Worm (Caenorhabditis elegans) whole organism, young adult: ENCODE results near the gene gyf-1.

Experiments used
- C17E4.6 ChIP-seq: fragments of 200-800 bp; sonication (Bioruptor generic); IDR thresholded peaks from 2 replicates; pipeline ENCODE4 v1.3.6; 2022; ENCODE audit warnings: missing genetic modification reagents, missing genetic modification characterization, missing compliant biosample characterization
- D2030.7 ChIP-seq: fragments of 200-800 bp; sonication (Bioruptor generic); IDR thresholded peaks from 2 replicates; pipeline ENCODE4 v1.3.6; 2022; ENCODE audit warnings: missing genetic modification reagents, missing genetic modification characterization, missing compliant biosample characterization
- F33H1.4 ChIP-seq: fragments of 200-800 bp; sonication (Bioruptor generic); IDR thresholded peaks from 2 replicates; pipeline ENCODE4 v1.3.6; 2022; ENCODE audit warnings: missing genetic modification reagents, missing genetic modification characterization, missing compliant biosample characterization
- K12H6.12 ChIP-seq: fragments of 200-800 bp; sonication (Bioruptor generic); optimal IDR thresholded peaks from 2 replicates; lab custom pipeline; 2018; ENCODE audit warnings: mild to moderate bottlenecking, missing genetic modification characterization, missing compliant biosample characterization
- ZK185.1 ChIP-seq: sonication (generic microtip); optimal IDR thresholded peaks from 2 replicates; lab custom pipeline; 2016; ENCODE audit warnings: mild to moderate bottlenecking, missing genetic modification characterization, missing compliant biosample characterization; ENCODE audit not compliant: poor library complexity, severe bottlenecking
- akir-1 ChIP-seq: fragments of 200-800 bp; sonication (Bioruptor generic); optimal IDR thresholded peaks from 2 replicates; lab custom pipeline; 2018; ENCODE audit warnings: mild to moderate bottlenecking, missing genetic modification characterization, moderate library complexity, missing compliant biosample characterization
- ama-1 ChIP-seq, 3 experiments: fragments of 150-350 bp in 1 of 3; sonication (generic microtip) in 2 of 3; optimal IDR thresholded peaks; 2 replicates each; lab custom pipeline; 2014 to 2018; ENCODE audit warnings: missing biosample characterization in 2 of 3, missing genetic modification characterization in 2 of 3, missing genetic modification reagents in 2 of 3
- attf-3 ChIP-seq: fragments of 200-800 bp; sonication (Bioruptor generic); conservative IDR thresholded peaks from 2 replicates; pipeline ENCODE4 v1.3.6; 2022; ENCODE audit warnings: missing genetic modification reagents, missing genetic modification characterization, missing compliant biosample characterization
- attf-5 ChIP-seq: fragments of 200-800 bp; sonication (Bioruptor generic); optimal IDR thresholded peaks from 2 replicates; lab custom pipeline; 2018; ENCODE audit warnings: mild to moderate bottlenecking, missing genetic modification characterization, missing compliant biosample characterization
- bed-2 ChIP-seq: fragments of 200-800 bp; sonication (Bioruptor generic); IDR thresholded peaks from 2 replicates; pipeline ENCODE4 v1.3.6; 2022; ENCODE audit warnings: missing genetic modification reagents, missing genetic modification characterization, missing compliant biosample characterization
- cebp-1 ChIP-seq, 2 experiments: fragments of 200-800 bp in 1 of 2; sonication (Bioruptor generic) in 1 of 2; sonication (generic microtip) in 1 of 2; IDR thresholded peaks in 1 of 2; optimal IDR thresholded peaks in 1 of 2; 2 replicates each; pipeline versions ENCODE4 v1.3.6 to Lab custom; 2017 to 2022; ENCODE audit warnings: missing compliant biosample characterization in 2 of 2, missing genetic modification characterization in 2 of 2, mild to moderate bottlenecking in 1 of 2, missing genetic modification reagents in 1 of 2, moderate library complexity in 1 of 2
- ceh-100 ChIP-seq: fragments of 200-800 bp; sonication (Bioruptor generic); IDR thresholded peaks from 2 replicates; pipeline ENCODE4 v1.3.6; 2022; ENCODE audit warnings: missing genetic modification reagents, missing genetic modification characterization, missing compliant biosample characterization
- ceh-27 ChIP-seq: fragments of 200-800 bp; sonication (Bioruptor generic); optimal IDR thresholded peaks from 2 replicates; lab custom pipeline; 2018; ENCODE audit warnings: mild to moderate bottlenecking, missing genetic modification characterization, moderate library complexity, missing compliant biosample characterization
- die-1 ChIP-seq: sonication (generic microtip); optimal IDR thresholded peaks from 2 replicates; lab custom pipeline; 2016; ENCODE audit warnings: missing genotype, mild to moderate bottlenecking, missing genetic modification characterization, missing compliant biosample characterization
- dpl-1 ChIP-seq: fragments of 150-350 bp; optimal IDR thresholded peaks from 2 replicates; lab custom pipeline; 2014; ENCODE audit warnings: missing biosample characterization, missing genetic modification reagents, missing genetic modification characterization
- egl-44 ChIP-seq: fragments of 200-800 bp; sonication (Bioruptor generic); IDR thresholded peaks from 2 replicates; pipeline ENCODE4 v1.3.6; 2022; ENCODE audit warnings: missing genetic modification reagents, missing genetic modification characterization, missing compliant biosample characterization
- him-1 ChIP-seq: sonication (generic microtip); optimal IDR thresholded peaks from 2 replicates; lab custom pipeline; 2016; ENCODE audit warnings: missing genotype, missing genetic modification reagents, missing genetic modification characterization, missing compliant biosample characterization
- hrde-1 ChIP-seq: sonication (generic microtip); optimal IDR thresholded peaks from 2 replicates; lab custom pipeline; 2016; ENCODE audit warnings: missing genetic modification characterization, mild to moderate bottlenecking, missing compliant biosample characterization, moderate library complexity, missing genotype, missing genetic modification reagents, borderline replicate concordance
- hsf-1 ChIP-seq: fragments of 200-800 bp; sonication (Bioruptor generic); IDR thresholded peaks from 2 replicates; pipeline ENCODE4 v1.3.6; 2022; ENCODE audit warnings: missing genetic modification reagents, missing genetic modification characterization, missing compliant biosample characterization
- let-526 ChIP-seq: fragments of 200-800 bp; sonication (Bioruptor generic); IDR thresholded peaks from 2 replicates; pipeline ENCODE4 v1.3.6; 2022; ENCODE audit warnings: missing genetic modification reagents, missing genetic modification characterization, missing compliant biosample characterization
- lin-26 ChIP-seq: fragments of 200-800 bp; sonication (Bioruptor generic); IDR thresholded peaks from 2 replicates; pipeline ENCODE4 v1.3.6; 2022; ENCODE audit warnings: missing genetic modification reagents, missing genetic modification characterization, missing compliant biosample characterization
- lin-35 ChIP-seq, 3 experiments: fragments of 150-350 bp in 2 of 3; sonication (generic microtip) in 1 of 3; optimal IDR thresholded peaks; 2 replicates each; lab custom pipeline; 2014 to 2018; ENCODE audit warnings: missing biosample characterization in 3 of 3, missing genetic modification characterization in 3 of 3, missing genetic modification reagents in 3 of 3
- lin-40 ChIP-seq: sonication (generic microtip); optimal IDR thresholded peaks from 2 replicates; lab custom pipeline; 2016; ENCODE audit warnings: missing genetic modification characterization, mild to moderate bottlenecking, missing compliant biosample characterization, missing genotype, missing genetic modification reagents
- lin-54 ChIP-seq: fragments of 200-800 bp; sonication (Bioruptor generic); optimal IDR thresholded peaks from 2 replicates; lab custom pipeline; 2018; ENCODE audit warnings: mild to moderate bottlenecking, missing genetic modification characterization, missing compliant biosample characterization
- lsl-1 ChIP-seq: fragments of 200-800 bp; sonication (Bioruptor generic); optimal IDR thresholded peaks from 2 replicates; lab custom pipeline; 2018; ENCODE audit warnings: mild to moderate bottlenecking, missing genetic modification characterization, moderate library complexity, missing compliant biosample characterization
- madf-3 ChIP-seq: fragments of 200-800 bp; sonication (Bioruptor generic); IDR thresholded peaks from 2 replicates; pipeline ENCODE4 v1.3.6; 2022; ENCODE audit warnings: missing genetic modification reagents, missing genetic modification characterization, missing compliant biosample characterization
- madf-6 ChIP-seq: fragments of 200-800 bp; sonication (Bioruptor generic); IDR thresholded peaks from 2 replicates; pipeline ENCODE4 v1.3.6; 2022; ENCODE audit warnings: missing genetic modification reagents, missing genetic modification characterization, missing compliant biosample characterization
- madf-8 ChIP-seq: fragments of 200-800 bp; sonication (Bioruptor generic); conservative IDR thresholded peaks from 2 replicates; pipeline ENCODE4 v1.3.6; 2022; ENCODE audit warnings: missing genetic modification reagents, missing genetic modification characterization, missing compliant biosample characterization
- nhr-80 ChIP-seq: sonication (generic microtip); optimal IDR thresholded peaks from 2 replicates; lab custom pipeline; 2016; ENCODE audit warnings: missing genetic modification characterization, missing compliant biosample characterization
- tbp1 ChIP-seq: fragments of 200-800 bp; sonication (Bioruptor generic); optimal IDR thresholded peaks from 2 replicates; lab custom pipeline; 2018; ENCODE audit warnings: mild to moderate bottlenecking, missing genetic modification characterization, missing compliant biosample characterization
- unc-130 ChIP-seq: sonication (generic microtip); optimal IDR thresholded peaks from 2 replicates; lab custom pipeline; 2016; ENCODE audit warnings: missing genetic modification reagents, missing genetic modification characterization, missing compliant biosample characterization
- zim-3 ChIP-seq: sonication (generic microtip); optimal IDR thresholded peaks from 2 replicates; lab custom pipeline; 2017; ENCODE audit warnings: mild to moderate bottlenecking, missing genetic modification characterization, moderate library complexity, missing compliant biosample characterization
- ztf-18 ChIP-seq: sonication (generic microtip); optimal IDR thresholded peaks from 2 replicates; lab custom pipeline; 2016; ENCODE audit warnings: missing genotype, mild to moderate bottlenecking, missing genetic modification characterization, missing compliant biosample characterization

Gene gyf-1

DNA sequence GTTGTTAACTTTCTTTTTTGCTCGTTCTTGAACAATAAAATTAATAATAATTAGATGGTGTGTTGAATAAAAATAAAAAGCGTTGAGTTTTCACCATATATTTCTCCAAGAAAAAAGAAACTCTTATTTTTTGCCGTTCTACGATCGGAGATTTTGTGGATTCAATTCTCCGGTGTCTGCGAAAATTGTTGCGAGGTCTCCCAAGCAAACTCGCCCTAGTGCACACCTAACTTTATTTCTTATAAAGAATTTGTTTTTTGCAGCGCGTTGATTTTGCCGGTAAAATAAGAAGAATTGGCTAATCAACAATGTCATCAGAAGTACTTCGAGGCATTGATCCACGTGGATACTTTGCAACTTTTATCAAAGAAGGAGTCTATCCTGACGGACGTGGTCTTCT is 57.4 kb downstream of the gyf-1 start, which contains the start of gene exos-8 (continued):
- TF ChIP-seq cebp-1 (GFP tag; IDR thresholded peaks at IDR 0.05; lab: Robert Waterston, UW) (0 out of 2 replicates have a peak, but pooled peaks have one; percentile 14), cebp-1 (tag; optimal IDR thresholded peaks at IDR 0.05; lab: Kevin White, UChicago) (no peak), F33H1.4 (GFP tag; lab: Robert Waterston, UW) (peak; percentile 21; the same call in 1 of the 2 replicates), let-526 (no peak), akir-1 (GFP tag; lab: Kevin White, UChicago) (peak; percentile 44), ama-1 (optimal IDR thresholded peaks at IDR 0.05; lab: Kevin White, UChicago) (no peak), ama-1 (GFP tag; optimal IDR thresholded peaks at IDR 0.05; lab: Kevin White, UChicago) (no peak), K12H6.12 (tag; lab: Kevin White, UChicago) (peak; percentile 32), dpl-1 (GFP tag; lab: Kevin White, UChicago) (peak; percentile 37), lin-35 (GFP tag; optimal IDR thresholded peaks at IDR 0.05; lab: Kevin White, UChicago) (no peak), tbp1 (GFP tag; lab: Kevin White, UChicago) (peak; percentile 55), D2030.7 (peak; percentile 69; the same call in 1 of the 2 replicates), bed-2 (GFP tag; lab: Robert Waterston, UW) (peak; percentile 64; the same call in 1 of the 2 replicates), hsf-1 (GFP tag; lab: Robert Waterston, UW) (no peak), die-1 (tag; lab: Kevin White, UChicago) (peak; percentile 19), hrde-1 (tag; lab: Kevin White, UChicago) (no peak), ceh-100 (GFP tag; lab: Robert Waterston, UW) (peak; percentile 97), attf-3 (peak; percentile 65), egl-44 (GFP tag; lab: Robert Waterston, UW) (0 out of 2 replicates have a peak, but pooled peaks have one; percentile 20), lsl-1 (GFP tag; lab: Kevin White, UChicago) (peak; percentile 34), him-1 (tag; lab: Kevin White, UChicago) (peak; percentile 12), lin-26 (GFP tag; lab: Robert Waterston, UW) (0 out of 2 replicates have a peak, but pooled peaks have one; percentile 51), madf-6 (0 out of 2 replicates have a peak, but pooled peaks have one; percentile 16), zim-3 (tag; lab: Kevin White, UChicago) (no peak), ztf-18 (peak; percentile 33), lin-54 (peak; percentile 40), unc-130 (GFP tag; lab: Kevin White, UChicago) (peak; percentile 71), lin-40 (tag; lab: Kevin White, UChicago) (no peak), nhr-80 (tag; lab: Kevin White, UChicago) (peak; percentile 54), madf-8 (peak; percentile 36; the same call in 1 of the 2 replicates), madf-3 (0 out of 2 replicates have a peak, but pooled peaks have one; percentile 15), C17E4.6 (GFP tag; lab: Robert Waterston, UW) (no peak), ceh-27 (GFP tag; lab: Kevin White, UChicago) (peak; percentile 60), ZK185.1 (tag; lab: Kevin White, UChicago) (peak; percentile 48), attf-5 (peak; percentile 87)
